Fruit fly (Drosophila melanogaster) Kc167 (cell line): ENCODE data around the gene CG14667.

Source experiments
- Myc ChIP-seq: fragments of >200 bp; optimal IDR thresholded peaks from 2 replicates; lab custom pipeline; 2017; ENCODE audit warnings: missing external identifiers
- Sin3A ChIP-seq: fragments of >200 bp; optimal IDR thresholded peaks from 2 replicates; lab custom pipeline; 2018; ENCODE audit warnings: missing external identifiers
- h ChIP-seq: fragments of >200 bp; optimal IDR thresholded peaks from 3 replicates; lab custom pipeline; 2018; ENCODE audit warnings: missing external identifiers
- insv ChIP-seq: fragments of >200 bp; optimal IDR thresholded peaks from 3 replicates; lab custom pipeline; 2018; ENCODE audit warnings: missing external identifiers
- psq ChIP-seq: fragments of >200 bp; optimal IDR thresholded peaks from 2 replicates; lab custom pipeline; 2017; ENCODE audit warnings: missing external identifiers
- ttk ChIP-seq: sonication (Bioruptor generic); optimal IDR thresholded peaks from 2 replicates; lab custom pipeline; 2017; ENCODE audit warnings: missing external identifiers

The CG14667 gene

dm6 chr3R:5374720-5375119, at the start of gene CG14667, which contains the start of gene hd:
TSS of gene CG14667 (plus strand) at chr3R:5375022.
TSS of gene hd (minus strand) at chr3R:5374962.
- TF ChIP-seq Myc (lab: Kevin White, UChicago) = no peak
- no peak for TF ChIP-seq ttk
- TF ChIP-seq psq (lab: Kevin White, UChicago) = no peak
- no peak for TF ChIP-seq insv (lab: Kevin White, UChicago)
- TF ChIP-seq Sin3A (lab: Kevin White, UChicago) = no peak

dm6 chr3R:5326166-5326565, 48.7 kb upstream of the CG14667 start:
- TF ChIP-seq h (lab: Kevin White, UChicago) (no peak), psq (lab: Kevin White, UChicago) (no peak), insv (lab: Kevin White, UChicago) (no peak), Myc (lab: Kevin White, UChicago) (no peak), ttk (no peak), Sin3A (lab: Kevin White, UChicago) (no peak)

- TF ChIP-seq Myc (lab: Kevin White, UChicago) = no peak
- TF ChIP-seq ttk = no peak
- no peak for TF ChIP-seq psq (lab: Kevin White, UChicago)
- TF ChIP-seq Sin3A (lab: Kevin White, UChicago) = no peak
- no peak for TF ChIP-seq h (lab: Kevin White, UChicago)
- TF ChIP-seq insv (lab: Kevin White, UChicago) = no peak
These were observed 46.9 kb upstream of the CG14667 start for dm6 chr3R:5327911-5328310.

- TF ChIP-seq Myc (lab: Kevin White, UChicago) = no peak
- no peak for TF ChIP-seq insv (lab: Kevin White, UChicago)
- no peak for TF ChIP-seq ttk
- TF ChIP-seq psq (lab: Kevin White, UChicago) = no peak
- TF ChIP-seq h (lab: Kevin White, UChicago) = no peak
- TF ChIP-seq Sin3A (lab: Kevin White, UChicago) = no peak
These were observed 44.5 kb upstream of the CG14667 start for dm6 chr3R:5330338-5330737.

dm6 chr3R:5331764-5332405, 42.9 kb upstream of the CG14667 start:
- TF ChIP-seq Myc (lab: Kevin White, UChicago) (no peak), psq (lab: Kevin White, UChicago) (no peak), insv (lab: Kevin White, UChicago) (no peak), h (lab: Kevin White, UChicago) (no peak), Sin3A (lab: Kevin White, UChicago) (no peak), ttk (no peak)

- TF ChIP-seq ttk = no peak
- TF ChIP-seq Myc (lab: Kevin White, UChicago) = no peak
- TF ChIP-seq insv (lab: Kevin White, UChicago) = no peak
- TF ChIP-seq psq (lab: Kevin White, UChicago) = no peak
- TF ChIP-seq Sin3A (lab: Kevin White, UChicago) = no peak
- TF ChIP-seq h (lab: Kevin White, UChicago) = no peak
These were observed 28.0 kb upstream of the CG14667 start for dm6 chr3R:5346707-5347323.

- TF ChIP-seq h (lab: Kevin White, UChicago) (no peak), psq (lab: Kevin White, UChicago) (no peak), insv (lab: Kevin White, UChicago) (no peak), Myc (lab: Kevin White, UChicago) (no peak), Sin3A (lab: Kevin White, UChicago) (no peak), ttk (no peak)
These were observed 24.3 kb upstream of the CG14667 start, which contains the start of gene mtd for dm6 chr3R:5350393-5350972. TSS of gene mtd (minus strand) at chr3R:5350443.

- TF ChIP-seq ttk = no peak
- TF ChIP-seq Sin3A (lab: Kevin White, UChicago) = no peak
- TF ChIP-seq psq (lab: Kevin White, UChicago) = no peak
- no peak for TF ChIP-seq h (lab: Kevin White, UChicago)
- no peak for TF ChIP-seq Myc (lab: Kevin White, UChicago)
- no peak for TF ChIP-seq insv (lab: Kevin White, UChicago)
These were observed 20.3 kb upstream of the CG14667 start, which contains the start of the genes CG11999 and CG1161 for dm6 chr3R:5354373-5355134. TSS of gene CG11999 (minus strand) at chr3R:5354747. TSS of gene CG1161 (plus strand) at chr3R:5355092.

- TF ChIP-seq ttk (no peak), insv (lab: Kevin White, UChicago) (no peak), Sin3A (lab: Kevin White, UChicago) (no peak), h (lab: Kevin White, UChicago) (no peak), psq (lab: Kevin White, UChicago) (no peak), Myc (lab: Kevin White, UChicago) (no peak)
These were observed 19.7 kb upstream of the CG14667 start for dm6 chr3R:5355135-5355493.

dm6 chr3R:5357935-5358414, 16.8 kb upstream of the CG14667 start, which contains the start of gene Prosbeta7:
TSS of gene Prosbeta7 (minus strand) at chr3R:5358364.
- TF ChIP-seq h (lab: Kevin White, UChicago) (no peak), psq (lab: Kevin White, UChicago) (no peak), ttk (no peak), insv (lab: Kevin White, UChicago) (no peak), Myc (lab: Kevin White, UChicago) (no peak), Sin3A (lab: Kevin White, UChicago) (no peak)
